Worm (Caenorhabditis elegans) whole organism, L1 larva: Measurements from ENCODE around the gene dnj-3.

Experiments used
- C16A3.4 ChIP-seq: fragments of 150-350 bp; optimal IDR thresholded peaks from 2 replicates; lab custom pipeline; 2014; ENCODE audit warnings: missing biosample characterization, missing genetic modification characterization
- F16B12.6 ChIP-seq: fragments of 150-350 bp; optimal IDR thresholded peaks from 2 replicates; lab custom pipeline; 2014; ENCODE audit warnings: missing biosample characterization, missing genetic modification characterization
- aha-1 ChIP-seq: fragments of 150-350 bp; optimal IDR thresholded peaks from 2 replicates; lab custom pipeline; 2014; ENCODE audit warnings: missing biosample characterization, missing genetic modification characterization
- alr-1 ChIP-seq: fragments of 200-800 bp; sonication (Bioruptor generic); optimal IDR thresholded peaks from 2 replicates; lab custom pipeline; 2018; ENCODE audit warnings: borderline replicate concordance, mild to moderate bottlenecking, missing genetic modification characterization, missing compliant biosample characterization
- aly-2 ChIP-seq: fragments of 150-350 bp; optimal IDR thresholded peaks from 2 replicates; lab custom pipeline; 2014; ENCODE audit warnings: missing biosample characterization, missing genetic modification characterization
- ama-1 ChIP-seq: fragments of 150-350 bp; optimal IDR thresholded peaks from 2 replicates; lab custom pipeline; 2014
- blmp-1 ChIP-seq: fragments of 150-350 bp; optimal IDR thresholded peaks from 2 replicates; lab custom pipeline; 2014; ENCODE audit warnings: missing biosample characterization, missing genetic modification characterization
- ceh-63 ChIP-seq: fragments of 200-800 bp; sonication (Bioruptor generic); optimal IDR thresholded peaks from 2 replicates; lab custom pipeline; 2018; ENCODE audit warnings: mild to moderate bottlenecking, missing genetic modification characterization, missing compliant biosample characterization
- ceh-82 ChIP-seq, 3 experiments: fragments of 150-350 bp in 1 of 3; sonication (generic microtip) in 2 of 3; optimal IDR thresholded peaks; 2 replicates each; lab custom pipeline; 2014 to 2017; ENCODE audit warnings: missing biosample characterization in 3 of 3, missing genetic modification characterization in 3 of 3
- ceh-90 ChIP-seq: sonication (generic microtip); optimal IDR thresholded peaks from 2 replicates; lab custom pipeline; 2016; ENCODE audit warnings: missing genetic modification characterization, missing compliant biosample characterization
- dsc-1 ChIP-seq: sonication (generic microtip); optimal IDR thresholded peaks from 2 replicates; lab custom pipeline; 2016; ENCODE audit warnings: mild to moderate bottlenecking, missing genetic modification characterization, missing compliant biosample characterization
- efl-1 ChIP-seq, 4 experiments: fragments of 150-350 bp; optimal IDR thresholded peaks in 3 of 4; peaks in 1 of 4; 1 replicate in 1 of 4; 2 replicates in 3 of 4; lab custom pipeline; 2014; ENCODE audit warnings: missing biosample characterization in 2 of 4, missing genetic modification characterization in 2 of 4, missing genetic modification reagents in 2 of 4
- egl-13 ChIP-seq: sonication (generic microtip); optimal IDR thresholded peaks from 2 replicates; lab custom pipeline; 2016; ENCODE audit warnings: missing genotype, missing genetic modification reagents, missing genetic modification characterization, missing compliant biosample characterization
- ets-5 ChIP-seq: fragments of 200-800 bp; sonication (Bioruptor generic); IDR thresholded peaks from 2 replicates; pipeline ENCODE4 v1.3.6; 2022; ENCODE audit warnings: missing genetic modification characterization, missing compliant biosample characterization
- fkh-4 ChIP-seq: sonication (generic microtip); optimal IDR thresholded peaks from 2 replicates; lab custom pipeline; 2016; ENCODE audit warnings: missing compliant biosample characterization, missing genetic modification characterization, borderline replicate concordance
- fkh-8 ChIP-seq: sonication (generic microtip); optimal IDR thresholded peaks from 2 replicates; lab custom pipeline; 2016; ENCODE audit warnings: mild to moderate bottlenecking, missing genetic modification characterization, missing compliant biosample characterization
- fos-1 ChIP-seq: fragments of 150-350 bp; optimal IDR thresholded peaks from 2 replicates; lab custom pipeline; 2014; ENCODE audit warnings: missing biosample characterization, missing genetic modification characterization
- isw-1 ChIP-seq: fragments of 200-800 bp; sonication (Bioruptor generic); IDR thresholded peaks from 2 replicates; pipeline ENCODE4 v1.3.6; 2022; ENCODE audit warnings: missing genetic modification characterization, missing compliant biosample characterization
- jun-1 ChIP-seq: fragments of 150-350 bp; optimal IDR thresholded peaks from 2 replicates; lab custom pipeline; 2014; ENCODE audit warnings: missing biosample characterization, missing genetic modification reagents, missing genetic modification characterization
- lin-14 ChIP-seq: fragments of 200-800 bp; sonication (Bioruptor generic); optimal IDR thresholded peaks from 2 replicates; lab custom pipeline; 2018; ENCODE audit warnings: mild to moderate bottlenecking, missing genetic modification characterization, moderate library complexity, missing compliant biosample characterization
- lin-15B ChIP-seq: fragments of 150-350 bp; sonication (generic microtip); optimal IDR thresholded peaks from 3 replicates; lab custom pipeline; 2014; ENCODE audit warnings: missing biosample characterization, missing genetic modification characterization
- lin-39 ChIP-seq: fragments of 150-350 bp; optimal IDR thresholded peaks from 2 replicates; lab custom pipeline; 2014; ENCODE audit warnings: missing biosample characterization, missing genetic modification reagents, missing genetic modification characterization
- lir-3 ChIP-seq: sonication (generic microtip); optimal IDR thresholded peaks from 2 replicates; lab custom pipeline; 2016; ENCODE audit warnings: mild to moderate bottlenecking, missing genetic modification characterization, moderate library complexity, missing compliant biosample characterization; ENCODE audit not compliant: poor library complexity
- mdl-1 ChIP-seq, 2 experiments: fragments of 150-350 bp; optimal IDR thresholded peaks; 2 replicates each; lab custom pipeline; 2014 to 2017; ENCODE audit warnings: missing biosample characterization in 2 of 2, missing genetic modification characterization in 2 of 2, inconsistent platforms in 1 of 2
- mep-1 ChIP-seq: fragments of 150-350 bp; optimal IDR thresholded peaks from 2 replicates; lab custom pipeline; 2014; ENCODE audit warnings: missing biosample characterization, missing genetic modification characterization
- nhr-19 ChIP-seq: fragments of 200-800 bp; sonication (Bioruptor generic); conservative IDR thresholded peaks from 2 replicates; pipeline ENCODE4 v1.3.6; 2022; ENCODE audit warnings: missing genetic modification characterization, missing compliant biosample characterization
- nhr-237 ChIP-seq: fragments of 150-350 bp; optimal IDR thresholded peaks from 2 replicates; lab custom pipeline; 2014; ENCODE audit warnings: missing biosample characterization, missing genetic modification characterization
- nhr-28 ChIP-seq: fragments of 150-350 bp; optimal IDR thresholded peaks from 2 replicates; lab custom pipeline; 2014; ENCODE audit warnings: missing biosample characterization, missing genetic modification characterization
- nhr-71 ChIP-seq: sonication (generic microtip); optimal IDR thresholded peaks from 2 replicates; lab custom pipeline; 2016; ENCODE audit warnings: mild to moderate bottlenecking, missing genetic modification characterization, moderate library complexity, missing compliant biosample characterization
- nhr-76 ChIP-seq: sonication (generic microtip); optimal IDR thresholded peaks from 2 replicates; lab custom pipeline; 2017; ENCODE audit warnings: missing biosample characterization, missing genetic modification characterization
- nhr-77 ChIP-seq: fragments of 150-350 bp; optimal IDR thresholded peaks from 2 replicates; lab custom pipeline; 2014; ENCODE audit warnings: missing biosample characterization, missing genetic modification characterization
- pag-3 ChIP-seq: sonication (generic microtip); optimal IDR thresholded peaks from 2 replicates; lab custom pipeline; 2017; ENCODE audit warnings: missing genetic modification characterization, mild to moderate bottlenecking, missing compliant biosample characterization, antibody characterized with exemption, borderline replicate concordance; ENCODE audit not compliant: insufficient read depth
- pax-3 ChIP-seq: fragments of 200-800 bp; sonication (Bioruptor generic); optimal IDR thresholded peaks from 2 replicates; lab custom pipeline; 2018; ENCODE audit warnings: mild to moderate bottlenecking, missing genetic modification characterization, moderate library complexity, missing compliant biosample characterization
- snu-23 ChIP-seq: sonication (generic microtip); optimal IDR thresholded peaks from 2 replicates; lab custom pipeline; 2016; ENCODE audit warnings: missing genetic modification characterization, missing compliant biosample characterization
- sptf-1 ChIP-seq: fragments of 150-350 bp; optimal IDR thresholded peaks from 2 replicates; lab custom pipeline; 2014; ENCODE audit warnings: missing biosample characterization, missing genetic modification characterization
- swsn-7 ChIP-seq: sonication (generic microtip); optimal IDR thresholded peaks from 2 replicates; lab custom pipeline; 2016; ENCODE audit warnings: missing genetic modification characterization, missing compliant biosample characterization
- tbx-2 ChIP-seq: sonication (generic microtip); optimal IDR thresholded peaks from 2 replicates; lab custom pipeline; 2016; ENCODE audit warnings: missing genetic modification characterization, missing compliant biosample characterization
- tlp-1 ChIP-seq: fragments of 150-350 bp; optimal IDR thresholded peaks from 2 replicates; lab custom pipeline; 2014; ENCODE audit warnings: missing biosample characterization, missing genetic modification characterization
- unc-130 ChIP-seq: fragments of 150-350 bp; optimal IDR thresholded peaks from 2 replicates; lab custom pipeline; 2017; ENCODE audit warnings: missing biosample characterization, missing genetic modification characterization, inconsistent platforms
- unc-98 ChIP-seq: fragments of 200-800 bp; sonication (Bioruptor generic); IDR thresholded peaks from 2 replicates; pipeline ENCODE4 v1.3.6; 2022; ENCODE audit warnings: missing genetic modification characterization, missing compliant biosample characterization
- vab-15 ChIP-seq: sonication (generic microtip); optimal IDR thresholded peaks from 2 replicates; lab custom pipeline; 2017; ENCODE audit warnings: missing genotype, mild to moderate bottlenecking, missing genetic modification characterization, missing compliant biosample characterization
- xbp-1 ChIP-seq: sonication (generic microtip); optimal IDR thresholded peaks from 2 replicates; lab custom pipeline; 2016; ENCODE audit warnings: missing genetic modification characterization, missing compliant biosample characterization
- zag-1 ChIP-seq: fragments of 150-350 bp; optimal IDR thresholded peaks from 2 replicates; lab custom pipeline; 2014; ENCODE audit warnings: missing biosample characterization, missing genetic modification characterization
- zip-4 ChIP-seq: fragments of 200-800 bp; sonication (Bioruptor generic); optimal IDR thresholded peaks from 2 replicates; lab custom pipeline; 2018; ENCODE audit warnings: mild to moderate bottlenecking, missing genetic modification characterization, moderate library complexity, missing compliant biosample characterization

Gene dnj-3

DNA sequence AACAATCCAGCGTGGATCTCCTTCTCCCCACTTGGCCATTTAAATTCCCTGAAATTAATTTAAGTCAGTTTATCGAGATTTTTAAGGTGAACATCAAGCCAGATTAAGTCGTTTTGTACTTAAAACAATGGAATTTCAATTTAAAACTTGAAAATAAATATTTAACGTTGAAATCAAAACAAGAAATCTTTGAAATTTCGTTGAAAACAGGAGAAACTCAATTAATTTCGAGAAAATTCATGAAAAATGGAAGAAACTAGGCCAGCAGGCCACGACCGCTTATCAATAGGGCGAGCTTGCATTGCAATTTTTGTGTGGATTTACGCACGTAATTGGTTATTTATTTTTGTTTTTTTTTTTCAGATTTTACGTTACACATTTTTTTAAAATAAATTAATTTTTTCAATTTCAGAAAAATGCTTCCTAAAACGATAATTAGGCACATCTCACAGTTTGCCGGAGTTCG, 16.9 kb downstream of the dnj-3 start, which contains the start of the genes ahsa-1 and C01G10.7 (continued):
- TF ChIP-seq sptf-1 (tag; lab: Kevin White, UChicago) = no peak
- TF ChIP-seq ceh-90 (tag; lab: Kevin White, UChicago) = peak; percentile 92
- TF ChIP-seq nhr-19 (GFP tag; lab: Robert Waterston, UW) = peak; percentile 87
- TF ChIP-seq mep-1 (tag; lab: Kevin White, UChicago) = peak; percentile 96
- TF ChIP-seq unc-130 (tag; lab: Kevin White, UChicago) = peak; percentile 63
- no peak for TF ChIP-seq nhr-28
- peak; percentile 92 for TF ChIP-seq fkh-8 (tag; lab: Kevin White, UChicago)
- TF ChIP-seq fos-1 (tag; lab: Kevin White, UChicago) = peak; percentile 60
- peak; percentile 33 for TF ChIP-seq zip-4 (GFP tag; lab: Kevin White, UChicago)
- no peak for TF ChIP-seq alr-1 (tag; lab: Kevin White, UChicago)
- peak; percentile 99 for TF ChIP-seq pax-3 (tag; lab: Kevin White, UChicago)
- peak; percentile 90 for TF ChIP-seq swsn-7 (tag; lab: Kevin White, UChicago)
- TF ChIP-seq nhr-237 = peak; percentile 77
- peak; percentile 93 for TF ChIP-seq C16A3.4 (tag; lab: Kevin White, UChicago)
- no peak for TF ChIP-seq tlp-1
- peak; percentile 93 for TF ChIP-seq vab-15 (tag; lab: Kevin White, UChicago)
- peak; percentile 75 for TF ChIP-seq lin-39 (tag; lab: Kevin White, UChicago)
- no peak for TF ChIP-seq ceh-63 (GFP tag; lab: Kevin White, UChicago)
- TF ChIP-seq jun-1 (tag; lab: Kevin White, UChicago) = peak; percentile 61
- TF ChIP-seq aha-1 = peak; percentile 36
- TF ChIP-seq dsc-1 (tag; lab: Kevin White, UChicago) = peak; percentile 94
- no peak for TF ChIP-seq pag-3 (tag; lab: Kevin White, UChicago)
- TF ChIP-seq unc-98 (GFP tag; lab: Robert Waterston, UW) = peak; percentile 87
- TF ChIP-seq efl-1 (optimal IDR thresholded peaks at IDR 0.05; lab: Kevin White, UChicago) = peak; percentile 84 to 85
- TF ChIP-seq efl-1 (GFP tag; optimal IDR thresholded peaks at IDR 0.05 in 1 of 2; lab: Kevin White, UChicago) = peak; percentile 83 to 97
- peak; percentile 97 for TF ChIP-seq lir-3 (tag; lab: Kevin White, UChicago)
- peak; percentile 94 for TF ChIP-seq fkh-4
- peak in 1 of 2 experiments; percentile 66 for TF ChIP-seq mdl-1 (tag; optimal IDR thresholded peaks at IDR 0.05; lab: Kevin White, UChicago)
- peak; percentile 99 for TF ChIP-seq lin-15B (tag; lab: Kevin White, UChicago)
- TF ChIP-seq xbp-1 (tag; lab: Kevin White, UChicago) = peak; percentile 87
- TF ChIP-seq nhr-71 (tag; lab: Kevin White, UChicago) = peak; percentile 96
- TF ChIP-seq ets-5 (GFP tag; lab: Robert Waterston, UW) = no peak
- peak; percentile 48 for TF ChIP-seq F16B12.6 (tag; lab: Kevin White, UChicago)
- peak; percentile 87 for TF ChIP-seq isw-1 (GFP tag; lab: Robert Waterston, UW)
- no peak for TF ChIP-seq nhr-76 (tag; lab: Kevin White, UChicago)
- peak; percentile 95 for TF ChIP-seq snu-23 (GFP tag; lab: Kevin White, UChicago)
- TF ChIP-seq zag-1 (tag; lab: Kevin White, UChicago) = peak; percentile 54
- TF ChIP-seq egl-13 (tag; lab: Kevin White, UChicago) = no peak
- peak; percentile 75 for TF ChIP-seq blmp-1 (tag; lab: Kevin White, UChicago)
- peak; percentile 83 to 91 (median 87) for TF ChIP-seq ceh-82 (tag; optimal IDR thresholded peaks at IDR 0.05; lab: Kevin White, UChicago)
- TF ChIP-seq aly-2 (tag; lab: Kevin White, UChicago) = peak; percentile 38

DNA sequence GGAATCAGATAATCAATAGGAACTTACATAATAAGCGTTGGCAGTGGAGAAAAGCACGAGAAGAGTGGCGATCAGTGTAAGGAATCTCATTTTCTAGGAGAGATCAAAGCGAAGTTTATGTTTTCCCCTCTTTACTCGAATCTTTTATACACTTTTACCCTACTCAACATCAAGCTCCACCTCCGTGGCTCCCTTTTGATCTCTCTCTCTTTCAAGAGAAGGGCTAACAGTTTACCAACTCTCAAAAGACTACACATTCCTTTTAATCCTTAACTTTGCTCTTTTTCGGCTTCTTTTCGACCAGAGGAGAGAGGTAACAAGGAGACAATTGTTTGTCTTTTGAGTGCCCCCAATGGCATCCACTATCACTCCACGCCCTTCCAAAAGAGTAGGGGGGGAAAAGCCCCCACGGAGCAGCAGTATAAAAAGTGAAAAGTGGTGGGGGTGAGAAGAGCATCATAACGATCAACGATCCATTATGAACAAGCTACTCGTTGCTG, 18.8 kb downstream of the dnj-3 start, which contains the start of the genes C01G10.15 and C01G10.6:
Gene C01G10.15 (minus strand): TSS at position 101 of the 500 bp plus-strand sequence.
Gene C01G10.6 (plus strand): TSS at position 450 of the 500 bp plus-strand sequence.
- TF ChIP-seq ama-1 (no peak), nhr-77 (tag; lab: Kevin White, UChicago) (peak; percentile 52), lin-14 (GFP tag; lab: Kevin White, UChicago) (peak; percentile 39), tbx-2 (tag; lab: Kevin White, UChicago) (peak; percentile 29), efl-1 (optimal IDR thresholded peaks at IDR 0.05; lab: Kevin White, UChicago) (no peak), efl-1 (GFP tag; optimal IDR thresholded peaks at IDR 0.05 in 1 of 2; lab: Kevin White, UChicago) (no peak)
